Worm (Caenorhabditis elegans): ENCODE data around the gene D1005.10.

The D1005.10 gene

DNA sequence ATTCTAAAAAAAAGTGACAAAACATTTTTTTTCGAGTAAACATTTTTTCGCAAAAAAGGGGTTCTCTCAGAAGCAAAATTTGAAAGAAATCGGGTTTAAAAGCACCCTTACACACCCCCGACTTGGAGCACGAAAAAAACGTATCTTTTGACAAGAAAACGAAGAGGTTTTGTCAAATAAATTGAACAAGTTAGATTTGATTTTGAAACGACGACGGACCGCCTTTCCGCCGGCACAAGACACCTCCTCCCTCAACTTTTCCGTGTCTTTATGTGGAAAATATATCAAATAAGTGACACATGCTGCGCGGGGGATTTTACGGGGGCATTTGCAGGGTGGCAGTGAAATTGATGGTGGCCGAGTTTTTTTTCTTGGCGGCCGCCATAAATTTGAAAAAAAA, 17.9 kb downstream of the D1005.10 start:
- no peak for TF ChIP-seq lir-1 (GFP tag; conservative IDR thresholded peaks at IDR 0.05)
- TF ChIP-seq bed-1 (GFP tag; IDR thresholded peaks at IDR 0.05), result no peak
- TF ChIP-seq snpc-1.3 (tag; optimal IDR thresholded peaks at IDR 0.05; ENCODE audit: insufficient read depth), result no peak
- TF ChIP-seq sdz-38 (tag; optimal IDR thresholded peaks at IDR 0.05), result no peak
- TF ChIP-seq nfyb-1 (GFP tag; IDR thresholded peaks at IDR 0.05), result no peak
- TF ChIP-seq unc-130 (GFP tag; optimal IDR thresholded peaks at IDR 0.05), result no peak
- no peak for TF ChIP-seq rcor-1 (GFP tag; IDR thresholded peaks at IDR 0.05)
- no peak for TF ChIP-seq snpc-3.4 (tag; optimal IDR thresholded peaks at IDR 0.05)
- TF ChIP-seq mcd-1 (GFP tag; IDR thresholded peaks at IDR 0.05), result no peak
- TF ChIP-seq hrde-1 (tag; optimal IDR thresholded peaks at IDR 0.05; ENCODE audit: borderline replicate concordance), result no peak
- no peak for TF ChIP-seq madf-3 (GFP tag; IDR thresholded peaks at IDR 0.05)
- no peak for TF ChIP-seq xnd-1 (tag; optimal IDR thresholded peaks at IDR 0.05)
- no peak for TF ChIP-seq hmg-20 (GFP tag; IDR thresholded peaks at IDR 0.05)
- TF ChIP-seq Y53G8AR.9 (GFP tag; conservative IDR thresholded peaks at IDR 0.05), result no peak
- TF ChIP-seq madf-6 (GFP tag; IDR thresholded peaks at IDR 0.05), result no peak
- TF ChIP-seq ZK185.1 (tag; optimal IDR thresholded peaks at IDR 0.05; ENCODE audit: poor library complexity, severe bottlenecking), result no peak
- no peak for TF ChIP-seq akir-1 (GFP tag; optimal IDR thresholded peaks at IDR 0.05)
- no peak for TF ChIP-seq ztf-18 (tag; optimal IDR thresholded peaks at IDR 0.05)
- no peak for TF ChIP-seq gei-17 (GFP tag; optimal IDR thresholded peaks at IDR 0.05)
- no peak for TF ChIP-seq tbp1 (GFP tag; optimal IDR thresholded peaks at IDR 0.05)

DNA sequence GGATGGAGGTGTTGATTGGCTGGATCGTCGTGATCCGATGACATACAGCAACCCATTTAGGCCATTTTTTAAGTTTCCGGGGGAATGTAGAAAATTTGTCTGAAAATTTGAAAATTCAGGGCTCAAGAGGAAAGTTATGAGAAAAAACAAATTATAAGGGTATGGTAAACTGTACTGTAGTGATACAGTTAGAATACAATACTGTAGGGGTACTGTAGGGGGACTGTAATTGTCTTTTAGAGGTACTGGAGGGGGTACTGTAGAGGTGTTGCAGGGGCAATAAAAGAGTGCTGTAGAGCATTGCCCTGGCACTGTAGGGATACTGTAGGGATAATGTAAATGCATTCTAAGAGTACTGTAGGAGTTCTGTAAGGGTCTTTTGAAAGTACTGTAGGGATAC, 21.3 kb downstream of the D1005.10 start, which contains the start of gene D1005.6:
D1005.6 (minus strand) TSS at position 101 of the 400 bp plus-strand sequence.
- TF ChIP-seq Y53G8AR.9 (GFP tag; conservative IDR thresholded peaks at IDR 0.05), result no peak
- TF ChIP-seq ztf-25 (GFP tag; IDR thresholded peaks at IDR 0.05), result no peak
- TF ChIP-seq sdz-38 (tag; optimal IDR thresholded peaks at IDR 0.05), result no peak
- no peak for TF ChIP-seq T26A5.8 (tag; optimal IDR thresholded peaks at IDR 0.05)
- no peak for TF ChIP-seq let-607 (tag; optimal IDR thresholded peaks at IDR 0.05)
- no peak for TF ChIP-seq madf-6 (GFP tag; IDR thresholded peaks at IDR 0.05)

DNA sequence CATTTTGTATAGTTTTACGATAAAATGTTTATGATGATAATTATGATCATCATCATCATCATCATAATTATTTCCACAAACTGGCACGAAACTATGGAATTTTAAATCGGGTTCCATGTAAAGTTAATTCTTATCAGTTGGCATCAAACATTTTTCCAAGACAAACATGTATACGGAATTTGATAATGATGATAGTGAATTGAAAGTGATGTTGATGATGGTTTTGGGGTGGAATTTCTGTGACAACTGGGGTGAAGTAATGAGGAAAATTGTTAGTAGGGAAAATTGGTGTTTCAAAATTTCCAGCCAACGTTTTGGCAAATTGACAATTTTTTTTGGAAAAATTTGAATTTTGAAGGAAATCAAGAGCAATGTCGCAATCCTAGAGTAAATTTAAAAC, 26.2 kb downstream of the D1005.10 start:
- TF ChIP-seq Y53F4B.3 (GFP tag; IDR thresholded peaks at IDR 0.05) (no peak), mcd-1 (GFP tag; IDR thresholded peaks at IDR 0.05) (no peak), ceh-91 (GFP tag; IDR thresholded peaks at IDR 0.05) (no peak), lin-35 (GFP tag; optimal IDR thresholded peaks at IDR 0.05) (no peak), somi-1 (GFP tag; optimal IDR thresholded peaks at IDR 0.05) (no peak), snpc-1.3 (tag; optimal IDR thresholded peaks at IDR 0.05; ENCODE audit: insufficient read depth) (no peak), lag-1 (GFP tag; IDR thresholded peaks at IDR 0.05) (no peak), F52B5.7 (tag; optimal IDR thresholded peaks at IDR 0.05) (no peak), F57A8.1 (GFP tag; optimal IDR thresholded peaks at IDR 0.05) (no peak), F23B12.7 (tag; optimal IDR thresholded peaks at IDR 0.05; ENCODE audit: insufficient read depth) (no peak), xnd-1 (tag; optimal IDR thresholded peaks at IDR 0.05) (no peak)

DNA sequence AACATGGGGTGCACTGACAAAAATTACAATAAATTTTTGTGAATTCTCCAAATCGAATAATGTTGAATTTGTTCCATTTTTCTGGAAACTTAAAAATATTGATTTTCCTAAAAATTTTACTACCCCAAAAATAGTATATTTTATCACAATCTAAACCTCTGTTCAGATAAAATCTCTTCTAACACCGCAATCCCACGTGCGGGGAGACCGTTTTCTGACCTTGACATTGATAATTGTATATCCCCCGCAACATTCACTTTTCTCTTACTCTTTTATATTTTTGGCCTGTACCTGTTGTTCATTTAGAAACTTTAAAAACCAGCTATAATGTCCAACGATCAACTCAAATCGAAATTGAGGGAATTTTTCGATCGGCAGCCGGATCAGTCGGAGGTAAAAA, 27.2 kb downstream of the D1005.10 start, which contains the start of gene D1005.2:
D1005.2 (plus strand) TSS at position 230 of the 400 bp plus-strand sequence.
- no peak for TF ChIP-seq somi-1 (GFP tag; optimal IDR thresholded peaks at IDR 0.05)
- TF ChIP-seq Y67H2A.10 (GFP tag; conservative IDR thresholded peaks at IDR 0.05), result no peak
- no peak for TF ChIP-seq lin-26 (GFP tag; IDR thresholded peaks at IDR 0.05)
- TF ChIP-seq T07F8.4 (tag; optimal IDR thresholded peaks at IDR 0.05), result no peak
- no peak for TF ChIP-seq B0035.1 (tag; optimal IDR thresholded peaks at IDR 0.05)
- no peak for TF ChIP-seq ztf-3 (GFP tag; optimal IDR thresholded peaks at IDR 0.05)
- TF ChIP-seq nhr-179 (tag; optimal IDR thresholded peaks at IDR 0.05), result no peak
- no peak for TF ChIP-seq C06A6.2 (GFP tag; conservative IDR thresholded peaks at IDR 0.05)
- TF ChIP-seq aptf-2 (GFP tag; conservative IDR thresholded peaks at IDR 0.05), result no peak
- no peak for TF ChIP-seq ceh-79 (tag; optimal IDR thresholded peaks at IDR 0.05)
- TF ChIP-seq C17E4.6 (GFP tag; IDR thresholded peaks at IDR 0.05), result no peak
- no peak for TF ChIP-seq hmg-20 (GFP tag; IDR thresholded peaks at IDR 0.05)
- TF ChIP-seq aptf-3 (GFP tag; IDR thresholded peaks at IDR 0.05), result no peak
- no peak for TF ChIP-seq K11D2.4 (GFP tag; IDR thresholded peaks at IDR 0.05)
- TF ChIP-seq lag-1 (GFP tag; IDR thresholded peaks at IDR 0.05), result no peak
- no peak for TF ChIP-seq ceh-58 (GFP tag; IDR thresholded peaks at IDR 0.05)
- no peak for TF ChIP-seq F22D6.2 (tag; optimal IDR thresholded peaks at IDR 0.05)
